Fruit fly (Drosophila melanogaster) whole organism, embryonic: ENCODE measurements around the gene CG5758.

Source experiments
- Bteb2 ChIP-seq: fragments of 200-800 bp; sonication (Bioruptor generic); optimal IDR thresholded peaks from 2 replicates; lab custom pipeline; 2016; ENCODE audit warnings: missing biosample characterization, missing genetic modification characterization
- CG10267 ChIP-seq: fragments of 200-800 bp; sonication (Bioruptor generic); optimal IDR thresholded peaks from 2 replicates; lab custom pipeline; 2018; ENCODE audit warnings: missing biosample characterization, mild to moderate bottlenecking, missing genetic modification characterization, moderate library complexity
- CG10274 ChIP-seq: fragments of 200-800 bp; sonication (Bioruptor generic); optimal IDR thresholded peaks from 3 replicates; lab custom pipeline; 2017; ENCODE audit warnings: missing biosample characterization, mild to moderate bottlenecking, missing genetic modification characterization
- CG12299 ChIP-seq: fragments of 200-800 bp; sonication (Bioruptor generic); optimal IDR thresholded peaks from 2 replicates; lab custom pipeline; 2018; ENCODE audit warnings: missing biosample characterization, mild to moderate bottlenecking, missing genetic modification characterization
- CG12942 ChIP-seq: fragments of 200-800 bp; sonication (Bioruptor generic); optimal IDR thresholded peaks from 3 replicates; lab custom pipeline; 2016; ENCODE audit warnings: missing biosample characterization, missing genetic modification characterization
- CG13894 ChIP-seq: fragments of 200-800 bp; sonication (Bioruptor generic); optimal IDR thresholded peaks from 3 replicates; lab custom pipeline; 2018; ENCODE audit warnings: missing biosample characterization, mild to moderate bottlenecking, missing genetic modification characterization, moderate library complexity
- CG1603 ChIP-seq: fragments of 200-800 bp; sonication (Bioruptor generic); optimal IDR thresholded peaks from 2 replicates; lab custom pipeline; 2019; ENCODE audit warnings: missing biosample characterization, mild to moderate bottlenecking, missing genetic modification characterization, moderate library complexity
- CG17359 ChIP-seq: fragments of 200-800 bp; sonication (Bioruptor generic); optimal IDR thresholded peaks from 3 replicates; lab custom pipeline; 2018; ENCODE audit warnings: missing biosample characterization, mild to moderate bottlenecking, missing genetic modification characterization, moderate library complexity
- CG17385 ChIP-seq: fragments of 200-800 bp; sonication (Bioruptor generic); optimal IDR thresholded peaks from 3 replicates; lab custom pipeline; 2018; ENCODE audit warnings: missing biosample characterization, mild to moderate bottlenecking, missing genetic modification characterization
- CG30020 ChIP-seq: fragments of 200-800 bp; optimal IDR thresholded peaks from 2 replicates; lab custom pipeline; 2019; ENCODE audit warnings: missing biosample characterization, mild to moderate bottlenecking, missing genetic modification characterization, moderate library complexity
- CG42726 ChIP-seq: fragments of 200-800 bp; sonication (Bioruptor generic); IDR thresholded peaks from 2 replicates; pipeline ENCODE4 v1.3.6; 2022; ENCODE audit warnings: missing biosample characterization, missing genetic modification characterization; ENCODE audit not compliant: partially characterized antibody
- CG4282 ChIP-seq: fragments of 200-800 bp; sonication (Bioruptor generic); optimal IDR thresholded peaks from 2 replicates; lab custom pipeline; 2016; ENCODE audit warnings: missing biosample characterization, missing genetic modification characterization
- CG4360 ChIP-seq: fragments of 200-800 bp; sonication (Bioruptor generic); IDR thresholded peaks from 2 replicates; pipeline ENCODE4 v1.3.6; 2022; ENCODE audit warnings: missing biosample characterization, missing genetic modification characterization
- CG4820 ChIP-seq: fragments of 200-800 bp; sonication (Bioruptor generic); optimal IDR thresholded peaks from 3 replicates; lab custom pipeline; 2016; ENCODE audit warnings: missing biosample characterization, missing genetic modification characterization
- CG6765 ChIP-seq: fragments of 200-800 bp; sonication (Bioruptor generic); optimal IDR thresholded peaks from 3 replicates; lab custom pipeline; 2017; ENCODE audit warnings: missing biosample characterization, mild to moderate bottlenecking, missing genetic modification characterization
- CG8944 ChIP-seq: fragments of 200-800 bp; sonication (Bioruptor generic); optimal IDR thresholded peaks from 3 replicates; lab custom pipeline; 2016; ENCODE audit warnings: missing biosample characterization, missing genetic modification characterization
- Dad ChIP-seq: fragments of 200-800 bp; sonication (Bioruptor generic); optimal IDR thresholded peaks from 3 replicates; lab custom pipeline; 2016; ENCODE audit warnings: missing biosample characterization, missing genetic modification characterization
- E2f2 ChIP-seq: fragments of 200-800 bp; sonication (Bioruptor generic); IDR thresholded peaks from 2 replicates; pipeline ENCODE4 v1.3.6; 2022; ENCODE audit warnings: missing biosample characterization, missing genetic modification characterization
- Ets97D ChIP-seq: fragments of 200-800 bp; sonication (Bioruptor generic); optimal IDR thresholded peaks from 3 replicates; lab custom pipeline; 2016; ENCODE audit warnings: missing biosample characterization, missing genetic modification characterization
- Fer3 ChIP-seq: fragments of 200-800 bp; sonication (Bioruptor generic); optimal IDR thresholded peaks from 2 replicates; lab custom pipeline; 2018; ENCODE audit warnings: missing biosample characterization, mild to moderate bottlenecking, missing genetic modification characterization, moderate library complexity
- GATAe ChIP-seq: fragments of 200-800 bp; sonication (Bioruptor generic); conservative IDR thresholded peaks from 2 replicates; pipeline ENCODE4 v1.3.6; 2022; ENCODE audit warnings: missing biosample characterization, missing genetic modification characterization
- Hr51 ChIP-seq, 2 experiments: fragments of 200-800 bp; sonication (Bioruptor generic); optimal IDR thresholded peaks; 2 replicates in 1 of 2; 3 replicates in 1 of 2; lab custom pipeline; 2016 to 2018; ENCODE audit warnings: missing biosample characterization in 2 of 2, missing genetic modification characterization in 2 of 2, mild to moderate bottlenecking in 1 of 2, moderate library complexity in 1 of 2
- Kr ChIP-seq: fragments of 200-800 bp; sonication (Bioruptor generic); optimal IDR thresholded peaks from 2 replicates; lab custom pipeline; 2017; ENCODE audit warnings: missing biosample characterization, mild to moderate bottlenecking, missing genetic modification characterization
- Mad ChIP-seq: fragments of 200-800 bp; sonication (Bioruptor generic); optimal IDR thresholded peaks from 2 replicates; lab custom pipeline; 2016; ENCODE audit warnings: missing biosample characterization, missing genetic modification characterization
- Optix ChIP-seq: fragments of 200-800 bp; sonication (Bioruptor generic); IDR thresholded peaks from 3 replicates; pipeline ENCODE4 v1.3.6; 2022; ENCODE audit warnings: missing biosample characterization, missing genetic modification characterization
- PHDP ChIP-seq: fragments of 200-800 bp; sonication (Bioruptor generic); optimal IDR thresholded peaks from 3 replicates; lab custom pipeline; 2018; ENCODE audit warnings: missing biosample characterization, mild to moderate bottlenecking, missing genetic modification characterization, moderate library complexity
- Usf ChIP-seq: fragments of 200-800 bp; sonication (Bioruptor generic); optimal IDR thresholded peaks from 2 replicates; lab custom pipeline; 2017; ENCODE audit warnings: missing genotype, missing biosample characterization, missing genetic modification characterization
- amos ChIP-seq: fragments of 200-800 bp; sonication (Bioruptor generic); IDR thresholded peaks from 2 replicates; pipeline ENCODE4 v1.3.6; 2022; ENCODE audit warnings: missing biosample characterization, missing genetic modification characterization; ENCODE audit not compliant: partially characterized antibody
- cg ChIP-seq: fragments of 200-800 bp; sonication (Bioruptor generic); optimal IDR thresholded peaks from 3 replicates; lab custom pipeline; 2019; ENCODE audit warnings: missing biosample characterization, mild to moderate bottlenecking, missing genetic modification characterization, moderate library complexity
- crol ChIP-seq: fragments of 200-800 bp; sonication (Bioruptor generic); IDR thresholded peaks from 2 replicates; pipeline ENCODE4 v1.3.6; 2022; ENCODE audit warnings: missing biosample characterization, missing genetic modification characterization
- da ChIP-seq: fragments of 200-800 bp; sonication (Bioruptor generic); optimal IDR thresholded peaks from 2 replicates; lab custom pipeline; 2016; ENCODE audit warnings: missing biosample characterization, missing genetic modification characterization
- disco-r ChIP-seq: fragments of 200-800 bp; sonication (Bioruptor generic); optimal IDR thresholded peaks from 2 replicates; lab custom pipeline; 2016; ENCODE audit warnings: missing biosample characterization, missing genetic modification characterization
- eve ChIP-seq, 2 experiments: fragments of >200 bp; optimal IDR thresholded peaks; 2 replicates each; lab custom pipeline; 2017; ENCODE audit warnings: missing biosample characterization in 2 of 2, missing genetic modification characterization in 2 of 2
- ftz-f1 ChIP-seq: fragments of 200-800 bp; sonication (Bioruptor generic); optimal IDR thresholded peaks from 2 replicates; lab custom pipeline; 2016; ENCODE audit warnings: missing biosample characterization, missing genetic modification characterization
- gem ChIP-seq: fragments of 200-800 bp; sonication (Bioruptor generic); optimal IDR thresholded peaks from 2 replicates; lab custom pipeline; 2019; ENCODE audit warnings: missing biosample characterization, mild to moderate bottlenecking, missing genetic modification characterization, moderate library complexity
- gro ChIP-seq: fragments of 200-800 bp; sonication (Bioruptor generic); optimal IDR thresholded peaks from 2 replicates; lab custom pipeline; 2016; ENCODE audit warnings: missing biosample characterization, missing genetic modification characterization
- hb ChIP-seq: fragments of 200-800 bp; sonication (Bioruptor generic); IDR thresholded peaks from 3 replicates; pipeline ENCODE4 v1.3.6; 2022; ENCODE audit warnings: missing biosample characterization, missing genetic modification characterization; ENCODE audit not compliant: partially characterized antibody
- her ChIP-seq: fragments of 200-800 bp; sonication (Bioruptor generic); optimal IDR thresholded peaks from 2 replicates; lab custom pipeline; 2016; ENCODE audit warnings: missing biosample characterization, missing genetic modification characterization
- mam ChIP-seq: fragments of 200-800 bp; sonication (Bioruptor generic); optimal IDR thresholded peaks from 3 replicates; lab custom pipeline; 2016; ENCODE audit warnings: missing biosample characterization, missing genetic modification characterization
- nerfin-2 ChIP-seq: fragments of 200-800 bp; sonication (Bioruptor generic); IDR thresholded peaks from 2 replicates; pipeline ENCODE4 v1.3.6; 2022; ENCODE audit warnings: missing biosample characterization, missing genetic modification characterization; ENCODE audit not compliant: partially characterized antibody
- onecut ChIP-seq: fragments of 200-800 bp; sonication (Bioruptor generic); IDR thresholded peaks from 2 replicates; pipeline ENCODE4 v1.3.6; 2022; ENCODE audit warnings: missing biosample characterization, missing genetic modification characterization
- ro ChIP-seq: fragments of 200-800 bp; sonication (Bioruptor generic); IDR thresholded peaks from 2 replicates; pipeline ENCODE4 v1.3.6; 2022; ENCODE audit warnings: missing biosample characterization, missing genetic modification characterization
- schlank ChIP-seq: fragments of 200-800 bp; sonication (Bioruptor generic); optimal IDR thresholded peaks from 2 replicates; lab custom pipeline; 2018; ENCODE audit warnings: missing biosample characterization, mild to moderate bottlenecking, missing genetic modification characterization
- so ChIP-seq: fragments of 200-800 bp; sonication (Bioruptor generic); IDR thresholded peaks from 3 replicates; pipeline ENCODE4 v1.3.6; 2022; ENCODE audit warnings: missing biosample characterization, missing genetic modification characterization
- tin ChIP-seq: fragments of 200-800 bp; sonication (Bioruptor generic); optimal IDR thresholded peaks from 3 replicates; lab custom pipeline; 2016; ENCODE audit warnings: missing biosample characterization, missing genetic modification characterization
- tio ChIP-seq: fragments of 200-800 bp; sonication (Bioruptor generic); optimal IDR thresholded peaks from 2 replicates; lab custom pipeline; 2017; ENCODE audit warnings: missing biosample characterization, missing genetic modification characterization, inconsistent platforms
- tna ChIP-seq: fragments of 200-800 bp; sonication (Bioruptor generic); IDR thresholded peaks from 2 replicates; pipeline ENCODE4 v1.3.6; 2022; ENCODE audit warnings: missing biosample characterization, missing genetic modification characterization; ENCODE audit not compliant: partially characterized antibody
- toy ChIP-seq: fragments of 200-800 bp; sonication (Bioruptor generic); IDR thresholded peaks from 2 replicates; pipeline ENCODE4 v1.3.6; 2022; ENCODE audit warnings: missing biosample characterization, missing genetic modification characterization
- zf30C ChIP-seq: fragments of 200-800 bp; sonication (Bioruptor generic); optimal IDR thresholded peaks from 3 replicates; lab custom pipeline; 2018; ENCODE audit warnings: missing biosample characterization, mild to moderate bottlenecking, missing genetic modification characterization

The CG5758 gene

DNA sequence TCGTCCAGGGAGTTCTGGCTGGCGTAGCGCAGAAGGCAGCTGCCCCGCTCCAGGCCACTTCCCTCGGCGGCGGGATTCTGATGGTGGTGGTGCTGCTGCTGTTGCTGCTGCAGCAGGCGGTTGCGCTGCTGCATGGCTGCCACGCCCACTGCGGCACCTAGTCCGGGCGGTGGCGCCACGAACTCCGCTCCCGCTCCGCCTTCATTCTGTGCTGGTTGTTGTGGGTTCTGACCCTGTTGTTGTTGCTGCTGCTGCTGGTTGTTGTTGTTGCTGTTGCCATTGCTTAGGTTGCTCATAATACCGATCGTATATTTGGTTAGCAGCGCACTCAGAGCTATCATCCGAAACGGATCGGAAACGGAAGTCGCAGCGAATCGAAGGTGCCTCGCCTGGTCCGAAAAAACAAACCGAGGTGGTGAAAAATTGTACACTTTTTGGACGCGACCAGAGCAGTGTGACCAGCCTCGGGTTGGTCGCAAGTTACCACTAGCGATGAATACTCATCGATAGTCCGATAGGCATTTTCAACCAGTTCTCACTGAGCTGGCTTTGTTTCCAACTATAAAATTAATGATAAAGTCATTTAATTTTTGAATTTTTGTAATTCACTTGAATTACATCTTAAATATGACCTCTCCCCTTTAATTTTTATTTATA, 17.9 kb downstream of the CG5758 start, which contains the start of gene kel (continued):
- TF ChIP-seq so (GFP tag; lab: Robert Waterston, UW), result 0 out of 3 replicates have a peak, but pooled peaks have one; percentile 41
- peak; percentile 57 for TF ChIP-seq CG12299 (tag; lab: Kevin White, UChicago)
- no peak for TF ChIP-seq Hr51 (GFP tag; optimal IDR thresholded peaks at IDR 0.05; lab: Kevin White, UChicago)
- TF ChIP-seq hb (GFP tag; lab: Robert Waterston, UW), result peak; percentile 66; the same call in 1 of the 3 replicates
- TF ChIP-seq Bteb2 (GFP tag; lab: Kevin White, UChicago), result no peak
- TF ChIP-seq CG17359 (tag; lab: Kevin White, UChicago), result peak; percentile 34
- peak; percentile 50; the same call in 1 of the 2 replicates for TF ChIP-seq CG42726 (GFP tag; lab: Robert Waterston, UW)
- no peak for TF ChIP-seq Kr (GFP tag; lab: Kevin White, UChicago)
- no peak for TF ChIP-seq eve (GFP tag; optimal IDR thresholded peaks at IDR 0.05; lab: Kevin White, UChicago)
- peak; percentile 68 for TF ChIP-seq amos
- peak; percentile 56 for TF ChIP-seq gem (tag; lab: Kevin White, UChicago)
- peak; percentile 34 for TF ChIP-seq mam (GFP tag; lab: Kevin White, UChicago)
- TF ChIP-seq CG13894 (tag; lab: Kevin White, UChicago), result peak; percentile 52
- TF ChIP-seq GATAe (GFP tag; lab: Robert Waterston, UW), result no peak
- TF ChIP-seq CG4282 (GFP tag; lab: Kevin White, UChicago), result no peak
- no peak for TF ChIP-seq Usf (GFP tag; lab: Kevin White, UChicago)
- no peak for TF ChIP-seq ro (GFP tag; lab: Robert Waterston, UW)
- peak; percentile 21 for TF ChIP-seq CG12942 (GFP tag; lab: Kevin White, UChicago)
- peak; percentile 76 for TF ChIP-seq CG1603 (tag; lab: Kevin White, UChicago)
- no peak for TF ChIP-seq CG8944
- no peak for TF ChIP-seq zf30C (GFP tag; lab: Kevin White, UChicago)
- peak; percentile 33; the same call in 1 of the 2 replicates for TF ChIP-seq tna (GFP tag; lab: Robert Waterston, UW)
- peak; percentile 47 for TF ChIP-seq PHDP (tag; lab: Kevin White, UChicago)
- peak; percentile 49 for TF ChIP-seq CG17385
- TF ChIP-seq Ets97D (GFP tag; lab: Kevin White, UChicago), result peak; percentile 93
- TF ChIP-seq CG30020, result peak; percentile 84
- TF ChIP-seq E2f2, result peak; percentile 51; the same call in 1 of the 2 replicates
- no peak for TF ChIP-seq CG10274
- no peak for TF ChIP-seq toy (GFP tag; lab: Robert Waterston, UW)
- TF ChIP-seq CG4360, result peak; percentile 95
- peak; percentile 16 for TF ChIP-seq tin (GFP tag; lab: Kevin White, UChicago)
- TF ChIP-seq cg (GFP tag; lab: Kevin White, UChicago), result no peak
- TF ChIP-seq CG4820, result peak; percentile 10
- TF ChIP-seq schlank (tag; lab: Kevin White, UChicago), result peak; percentile 66
- peak; percentile 60 for TF ChIP-seq CG6765 (GFP tag; lab: Kevin White, UChicago)
- TF ChIP-seq CG10267, result peak; percentile 56
- peak; percentile 11 for TF ChIP-seq ftz-f1 (GFP tag; lab: Kevin White, UChicago)
- TF ChIP-seq Dad, result peak; percentile 52
- TF ChIP-seq disco-r (GFP tag; lab: Kevin White, UChicago), result no peak
- TF ChIP-seq onecut (GFP tag; lab: Robert Waterston, UW), result peak; percentile 42
- peak; percentile 81 for TF ChIP-seq gro (GFP tag; lab: Kevin White, UChicago)
- TF ChIP-seq Optix (GFP tag; lab: Robert Waterston, UW), result no peak
- peak; percentile 61 for TF ChIP-seq nerfin-2 (GFP tag; lab: Robert Waterston, UW)
- peak; percentile 15 for TF ChIP-seq Mad
- TF ChIP-seq tio, result no peak
- TF ChIP-seq her (GFP tag; lab: Kevin White, UChicago), result peak; percentile 68
- no peak for TF ChIP-seq da (GFP tag; lab: Kevin White, UChicago)
- peak; percentile 49 for TF ChIP-seq Fer3
- TF ChIP-seq crol, result no peak; the same call in 1 of the 2 replicates
